Worm (Caenorhabditis elegans) whole organism, L4 larva: Measurements from ENCODE around the gene nstp-1.
A peak's percentile ranks its signal among the peaks of the same experiment; 100 is the strongest.

Source experiments
- F37D6.2 ChIP-seq: sonication (generic microtip); optimal IDR thresholded peaks from 2 replicates; lab custom pipeline; 2016; ENCODE audit warnings: mild to moderate bottlenecking, missing genetic modification characterization, missing compliant biosample characterization
- F49E8.2 ChIP-seq: sonication (generic microtip); optimal IDR thresholded peaks from 2 replicates; lab custom pipeline; 2016; ENCODE audit warnings: missing compliant biosample characterization, mild to moderate bottlenecking, missing genetic modification characterization, borderline replicate concordance
- T20F7.1 ChIP-seq: fragments of 200-800 bp; sonication (Bioruptor generic); optimal IDR thresholded peaks from 2 replicates; lab custom pipeline; 2018; ENCODE audit warnings: mild to moderate bottlenecking, missing genetic modification characterization, missing compliant biosample characterization
- Y48G9A.11 ChIP-seq: fragments of 200-800 bp; sonication (Bioruptor generic); IDR thresholded peaks from 2 replicates; pipeline ENCODE4 v1.3.6; 2022; ENCODE audit warnings: missing genetic modification reagents, missing genetic modification characterization, missing compliant biosample characterization
- ZK337.2 ChIP-seq: fragments of 200-800 bp; sonication (Bioruptor generic); IDR thresholded peaks from 2 replicates; pipeline ENCODE4 v1.3.6; 2022; ENCODE audit warnings: missing genetic modification reagents, missing genetic modification characterization, missing compliant biosample characterization
- aly-2 ChIP-seq: sonication (generic microtip); optimal IDR thresholded peaks from 2 replicates; lab custom pipeline; 2018; ENCODE audit warnings: missing biosample characterization, missing genetic modification characterization
- attf-4 ChIP-seq: sonication (generic microtip); optimal IDR thresholded peaks from 3 replicates; lab custom pipeline; 2017; ENCODE audit warnings: missing biosample characterization, missing genetic modification characterization
- ceh-32 ChIP-seq: sonication (generic microtip); optimal IDR thresholded peaks from 2 replicates; lab custom pipeline; 2016; ENCODE audit warnings: mild to moderate bottlenecking, missing genetic modification characterization, missing compliant biosample characterization; ENCODE audit not compliant: poor library complexity
- ceh-44 ChIP-seq: fragments of 200-800 bp; sonication (Bioruptor generic); IDR thresholded peaks from 2 replicates; pipeline ENCODE4 v1.3.6; 2022; ENCODE audit warnings: missing genetic modification reagents, missing genetic modification characterization, missing compliant biosample characterization
- ceh-82 ChIP-seq: sonication (generic microtip); optimal IDR thresholded peaks from 2 replicates; lab custom pipeline; 2017; ENCODE audit warnings: missing biosample characterization, missing genetic modification characterization
- ces-1 ChIP-seq: fragments of 150-350 bp; sonication (generic microtip); optimal IDR thresholded peaks from 4 replicates; lab custom pipeline; 2014; ENCODE audit warnings: missing biosample characterization, missing genetic modification reagents, missing genetic modification characterization
- ctbp-1 ChIP-seq: fragments of 200-800 bp; sonication (Bioruptor generic); IDR thresholded peaks from 2 replicates; pipeline ENCODE4 v1.3.6; 2022; ENCODE audit warnings: missing genetic modification reagents, missing genetic modification characterization, missing compliant biosample characterization
- daf-16 ChIP-seq, 3 experiments: sonication (generic microtip); optimal IDR thresholded peaks; 2 replicates each; lab custom pipeline; 2016 to 2017; ENCODE audit warnings: missing genetic modification characterization in 3 of 3, missing genetic modification reagents in 3 of 3, mild to moderate bottlenecking in 2 of 3, missing compliant biosample characterization in 2 of 3, missing biosample characterization in 1 of 3, moderate library complexity in 1 of 3
- daf-8 ChIP-seq: fragments of 200-800 bp; sonication (Bioruptor generic); IDR thresholded peaks from 2 replicates; pipeline ENCODE4 v1.3.6; 2022; ENCODE audit warnings: missing genetic modification characterization, missing compliant biosample characterization
- dmd-6 ChIP-seq: fragments of 200-800 bp; sonication (Bioruptor generic); IDR thresholded peaks from 2 replicates; pipeline ENCODE4 v1.3.6; 2022; ENCODE audit warnings: missing genetic modification reagents, missing genetic modification characterization, missing compliant biosample characterization
- dmd-9 ChIP-seq: fragments of 200-800 bp; sonication (Bioruptor generic); IDR thresholded peaks from 2 replicates; pipeline ENCODE4 v1.3.6; 2022; ENCODE audit warnings: missing genetic modification reagents, missing genetic modification characterization, missing compliant biosample characterization
- duxl-1 ChIP-seq: sonication (generic microtip); optimal IDR thresholded peaks from 2 replicates; lab custom pipeline; 2016; ENCODE audit warnings: mild to moderate bottlenecking, missing genetic modification characterization, moderate library complexity, missing compliant biosample characterization; ENCODE audit not compliant: poor library complexity
- egl-27 ChIP-seq: sonication (generic microtip); optimal IDR thresholded peaks from 3 replicates; lab custom pipeline; 2017; ENCODE audit warnings: missing biosample characterization, missing genetic modification reagents, missing genetic modification characterization
- fkh-10 ChIP-seq: fragments of 150-350 bp; optimal IDR thresholded peaks from 2 replicates; lab custom pipeline; 2014; ENCODE audit warnings: missing biosample characterization, missing genetic modification reagents, missing genetic modification characterization
- fos-1 ChIP-seq: fragments of 150-350 bp; optimal IDR thresholded peaks from 2 replicates; lab custom pipeline; 2014; ENCODE audit warnings: missing biosample characterization, missing genetic modification characterization
- hlh-11 ChIP-seq: fragments of 200-800 bp; sonication (Bioruptor generic); optimal IDR thresholded peaks from 2 replicates; lab custom pipeline; 2018; ENCODE audit warnings: mild to moderate bottlenecking, missing genetic modification characterization, missing compliant biosample characterization
- hlh-30 ChIP-seq: sonication (generic microtip); optimal IDR thresholded peaks from 2 replicates; lab custom pipeline; 2017; ENCODE audit warnings: antibody characterized with exemption, mild to moderate bottlenecking, missing genetic modification characterization, missing compliant biosample characterization; ENCODE audit not compliant: insufficient read depth
- lin-29 ChIP-seq: fragments of 200-800 bp; sonication (Bioruptor generic); IDR thresholded peaks from 2 replicates; pipeline ENCODE4 v1.3.6; 2022; ENCODE audit warnings: missing genetic modification reagents, missing genetic modification characterization, missing compliant biosample characterization
- lin-38 ChIP-seq: fragments of 200-800 bp; sonication (Bioruptor generic); IDR thresholded peaks from 2 replicates; pipeline ENCODE4 v1.3.6; 2022; ENCODE audit warnings: missing genetic modification reagents, missing genetic modification characterization, missing compliant biosample characterization
- lir-3 ChIP-seq: sonication (generic microtip); optimal IDR thresholded peaks from 2 replicates; lab custom pipeline; 2016; ENCODE audit warnings: mild to moderate bottlenecking, missing genetic modification characterization, missing compliant biosample characterization
- madf-5 ChIP-seq, 2 experiments: fragments of 200-800 bp; sonication (Bioruptor generic); IDR thresholded peaks; 2 replicates each; pipeline ENCODE4 v1.3.6; 2022; ENCODE audit warnings: missing compliant biosample characterization in 2 of 2, missing genetic modification characterization in 2 of 2
- mdl-1 ChIP-seq, 2 experiments: fragments of 150-350 bp in 1 of 2; sonication (generic microtip) in 1 of 2; optimal IDR thresholded peaks; 2 replicates each; lab custom pipeline; 2014 to 2017; ENCODE audit warnings: missing biosample characterization in 2 of 2, missing genetic modification characterization in 2 of 2
- mdt-29 ChIP-seq: fragments of 200-800 bp; sonication (Bioruptor generic); IDR thresholded peaks from 2 replicates; pipeline ENCODE4 v1.3.6; 2022; ENCODE audit warnings: missing genetic modification reagents, missing genetic modification characterization, missing compliant biosample characterization
- mes-2 ChIP-seq: sonication (generic microtip); optimal IDR thresholded peaks from 2 replicates; lab custom pipeline; 2016; ENCODE audit warnings: missing genotype, mild to moderate bottlenecking, missing genetic modification characterization, missing compliant biosample characterization; ENCODE audit not compliant: poor library complexity, severe bottlenecking
- mxl-2 ChIP-seq: fragments of 200-800 bp; sonication (Bioruptor generic); conservative IDR thresholded peaks from 2 replicates; pipeline ENCODE4 v1.3.6; 2022; ENCODE audit warnings: missing genetic modification reagents, missing genetic modification characterization, missing compliant biosample characterization
- mxl-3 ChIP-seq: fragments of 200-800 bp; sonication (Bioruptor generic); optimal IDR thresholded peaks from 2 replicates; lab custom pipeline; 2018; ENCODE audit warnings: mild to moderate bottlenecking, missing genetic modification characterization, missing compliant biosample characterization
- nhr-102 ChIP-seq: sonication (generic microtip); optimal IDR thresholded peaks from 2 replicates; lab custom pipeline; 2016; ENCODE audit warnings: mild to moderate bottlenecking, missing genetic modification characterization, moderate library complexity, missing compliant biosample characterization
- nhr-11 ChIP-seq: fragments of 150-350 bp; optimal IDR thresholded peaks from 2 replicates; lab custom pipeline; 2014; ENCODE audit warnings: missing biosample characterization, missing genetic modification characterization
- nhr-28 ChIP-seq: fragments of 150-350 bp; optimal IDR thresholded peaks from 2 replicates; lab custom pipeline; 2014; ENCODE audit warnings: missing biosample characterization, missing genetic modification characterization
- nhr-42 ChIP-seq: fragments of 200-800 bp; sonication (Bioruptor generic); IDR thresholded peaks from 2 replicates; pipeline ENCODE4 v1.3.6; 2022; ENCODE audit warnings: missing genetic modification characterization, missing compliant biosample characterization
- nhr-6 ChIP-seq: fragments of 150-350 bp; optimal IDR thresholded peaks from 2 replicates; lab custom pipeline; 2014; ENCODE audit warnings: missing biosample characterization, missing genetic modification characterization
- nhr-77 ChIP-seq: fragments of 150-350 bp; optimal IDR thresholded peaks from 2 replicates; lab custom pipeline; 2014; ENCODE audit warnings: missing biosample characterization, missing genetic modification characterization
- php-3 ChIP-seq: fragments of 200-800 bp; sonication (Bioruptor generic); IDR thresholded peaks from 2 replicates; pipeline ENCODE4 v1.3.6; 2022; ENCODE audit warnings: missing genetic modification reagents, missing genetic modification characterization, missing compliant biosample characterization
- pqm-1 ChIP-seq: sonication (generic microtip); optimal IDR thresholded peaks from 2 replicates; lab custom pipeline; 2017; ENCODE audit warnings: missing biosample characterization, missing genetic modification characterization
- rbr-2 ChIP-seq: sonication (generic microtip); optimal IDR thresholded peaks from 2 replicates; lab custom pipeline; 2016; ENCODE audit warnings: missing genotype, missing genetic modification characterization, missing compliant biosample characterization
- sdz-12 ChIP-seq: fragments of 200-800 bp; sonication (Bioruptor generic); optimal IDR thresholded peaks from 2 replicates; lab custom pipeline; 2018; ENCODE audit warnings: mild to moderate bottlenecking, missing genetic modification characterization, missing compliant biosample characterization
- set-16 ChIP-seq: fragments of 200-800 bp; sonication (Bioruptor generic); IDR thresholded peaks from 2 replicates; pipeline ENCODE4 v1.3.6; 2022; ENCODE audit warnings: missing genetic modification reagents, missing genetic modification characterization, missing compliant biosample characterization
- skn-1 ChIP-seq: fragments of 150-350 bp; optimal IDR thresholded peaks from 2 replicates; lab custom pipeline; 2014; ENCODE audit warnings: missing biosample characterization, missing genetic modification characterization
- snpc-1.2 ChIP-seq: fragments of 200-800 bp; sonication (Bioruptor generic); IDR thresholded peaks from 2 replicates; pipeline ENCODE4 v1.3.6; 2022; ENCODE audit warnings: missing genetic modification reagents, missing genetic modification characterization, missing compliant biosample characterization
- snpc-4 ChIP-seq: fragments of 150-350 bp; optimal IDR thresholded peaks from 2 replicates; lab custom pipeline; 2014; ENCODE audit warnings: missing biosample characterization, missing genetic modification characterization
- tag-97 ChIP-seq: fragments of 200-800 bp; sonication (Bioruptor generic); IDR thresholded peaks from 2 replicates; pipeline ENCODE4 v1.3.6; 2022; ENCODE audit warnings: missing genetic modification characterization, missing compliant biosample characterization
- tra-1 ChIP-seq: fragments of 200-800 bp; sonication (Bioruptor generic); IDR thresholded peaks from 2 replicates; pipeline ENCODE4 v1.3.6; 2022; ENCODE audit warnings: missing genetic modification reagents, missing genetic modification characterization, missing compliant biosample characterization
- unc-39 ChIP-seq: sonication (generic microtip); optimal IDR thresholded peaks from 2 replicates; lab custom pipeline; 2017; ENCODE audit warnings: missing biosample characterization, missing genetic modification characterization
- zip-2 ChIP-seq: fragments of 150-350 bp; optimal IDR thresholded peaks from 2 replicates; lab custom pipeline; 2014; ENCODE audit warnings: missing biosample characterization, missing genetic modification characterization
- ztf-7 ChIP-seq: fragments of 150-350 bp; optimal IDR thresholded peaks from 2 replicates; lab custom pipeline; 2014; ENCODE audit warnings: missing biosample characterization, missing genetic modification characterization

nstp-1 gene

DNA sequence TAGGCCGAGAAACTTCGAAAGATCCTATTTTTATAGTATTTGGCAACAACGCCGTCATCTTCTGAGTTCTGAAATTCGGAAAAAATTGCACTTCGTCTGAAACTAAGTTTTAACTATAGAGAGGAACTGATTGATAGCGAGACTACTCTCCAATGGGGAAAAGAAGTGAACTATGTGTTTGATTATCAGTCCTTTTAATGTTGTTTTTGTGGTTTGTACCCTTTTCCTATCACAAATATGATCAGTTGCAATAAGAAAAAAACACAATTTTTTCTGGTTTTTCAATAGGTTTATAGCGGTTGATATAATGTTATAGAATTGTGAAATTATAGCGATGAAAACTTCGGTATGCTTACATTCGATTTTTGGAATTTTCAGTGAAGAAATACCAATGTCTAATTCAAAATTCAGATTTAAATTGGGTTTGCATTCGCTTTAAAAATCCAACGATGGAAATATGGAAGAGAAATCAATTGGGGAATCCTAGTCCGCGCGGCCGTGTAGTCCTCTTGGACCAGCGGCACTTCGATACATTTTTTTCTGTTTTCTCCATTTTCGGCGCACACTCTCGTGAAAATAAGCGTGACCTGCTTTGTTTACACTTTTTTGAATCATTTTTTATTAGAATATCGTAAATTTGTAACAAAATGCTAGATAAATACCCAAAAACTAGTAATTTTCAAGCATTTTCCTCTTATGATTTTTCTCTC, 11.3 kb upstream of the nstp-1 start, which contains the start of gene C53B4.3:
Gene C53B4.3, minus strand, starts transcription at position 464 of the 710 bp plus-strand sequence.
- TF ChIP-seq sdz-12 (GFP tag; lab: Kevin White, UChicago) (no peak), mxl-3 (peak; percentile 14), snpc-4 (tag; lab: Kevin White, UChicago) (no peak), rbr-2 (tag; lab: Kevin White, UChicago) (peak; percentile 59), dmd-9 (peak; percentile 91), ces-1 (no peak), nhr-28 (tag; lab: Kevin White, UChicago) (peak; percentile 75), mxl-2 (GFP tag; lab: Robert Waterston, UW) (no peak), snpc-1.2 (GFP tag; lab: Robert Waterston, UW) (peak; percentile 31; the same call in 1 of the 2 replicates), Y48G9A.11 (GFP tag; lab: Robert Waterston, UW) (peak; percentile 78), skn-1 (no peak), T20F7.1 (peak; percentile 56), php-3 (GFP tag; lab: Robert Waterston, UW) (no peak), nhr-77 (tag; lab: Kevin White, UChicago) (no peak), F37D6.2 (tag; lab: Kevin White, UChicago) (no peak), egl-27 (tag; lab: Kevin White, UChicago) (no peak), fos-1 (tag; lab: Kevin White, UChicago) (no peak), hlh-11 (tag; lab: Kevin White, UChicago) (peak; percentile 44), dmd-6 (GFP tag; lab: Robert Waterston, UW) (peak; percentile 64), attf-4 (no peak), ztf-7 (tag; lab: Kevin White, UChicago) (peak; percentile 29), nhr-6 (tag; lab: Kevin White, UChicago) (no peak), tag-97 (GFP tag; lab: Robert Waterston, UW) (no peak), fkh-10 (GFP tag; lab: Kevin White, UChicago) (no peak), mdl-1 (tag; optimal IDR thresholded peaks at IDR 0.05; lab: Kevin White, UChicago) (peak in 1 of 2 experiments; percentile 32), lin-38 (GFP tag; lab: Robert Waterston, UW) (no peak; the same call in 1 of the 2 replicates), ctbp-1 (GFP tag; lab: Robert Waterston, UW) (0 out of 2 replicates have a peak, but pooled peaks have one; percentile 38), hlh-30 (tag; lab: Kevin White, UChicago) (peak; percentile 68), ceh-82 (tag; lab: Kevin White, UChicago) (no peak), daf-16 (GFP tag; optimal IDR thresholded peaks at IDR 0.05; lab: Kevin White, UChicago) (no peak), daf-16 (tag; optimal IDR thresholded peaks at IDR 0.05; lab: Kevin White, UChicago) (peak; percentile 42), mdt-29 (GFP tag; lab: Robert Waterston, UW) (no peak), madf-5 (GFP tag; IDR thresholded peaks at IDR 0.05; lab: Robert Waterston, UW) (no peak), lin-29 (GFP tag; lab: Robert Waterston, UW) (no peak), mes-2 (tag; lab: Kevin White, UChicago) (peak; percentile 98), daf-8 (no peak), nhr-11 (tag; lab: Kevin White, UChicago) (no peak), zip-2 (no peak), ceh-32 (tag; lab: Kevin White, UChicago) (no peak), aly-2 (tag; lab: Kevin White, UChicago) (no peak), set-16 (no peak), nhr-42 (GFP tag; lab: Robert Waterston, UW) (no peak), ZK337.2 (GFP tag; lab: Robert Waterston, UW) (peak; percentile 90), ceh-44 (no peak), F49E8.2 (peak; percentile 46), duxl-1 (peak; percentile 57), unc-39 (tag; lab: Kevin White, UChicago) (no peak), lir-3 (tag; lab: Kevin White, UChicago) (no peak), tra-1 (no peak), pqm-1 (tag; lab: Kevin White, UChicago) (peak; percentile 73), nhr-102 (tag; lab: Kevin White, UChicago) (peak; percentile 40)
